Worm (Caenorhabditis elegans) whole organism, L4/young adult: ENCODE data around the gene oac-50.

Source experiments
- W03F9.2 ChIP-seq: fragments of 150-350 bp; optimal IDR thresholded peaks from 2 replicates; lab custom pipeline; 2014; ENCODE audit warnings: missing biosample characterization, missing genetic modification characterization
- dao-5 ChIP-seq: sonication (generic microtip); optimal IDR thresholded peaks from 2 replicates; lab custom pipeline; 2016; ENCODE audit warnings: missing genotype, missing genetic modification characterization, moderate library complexity, missing compliant biosample characterization
- him-1 ChIP-seq: sonication (generic microtip); optimal IDR thresholded peaks from 2 replicates; lab custom pipeline; 2016; ENCODE audit warnings: missing genotype, missing genetic modification reagents, missing genetic modification characterization, missing compliant biosample characterization

DNA sequence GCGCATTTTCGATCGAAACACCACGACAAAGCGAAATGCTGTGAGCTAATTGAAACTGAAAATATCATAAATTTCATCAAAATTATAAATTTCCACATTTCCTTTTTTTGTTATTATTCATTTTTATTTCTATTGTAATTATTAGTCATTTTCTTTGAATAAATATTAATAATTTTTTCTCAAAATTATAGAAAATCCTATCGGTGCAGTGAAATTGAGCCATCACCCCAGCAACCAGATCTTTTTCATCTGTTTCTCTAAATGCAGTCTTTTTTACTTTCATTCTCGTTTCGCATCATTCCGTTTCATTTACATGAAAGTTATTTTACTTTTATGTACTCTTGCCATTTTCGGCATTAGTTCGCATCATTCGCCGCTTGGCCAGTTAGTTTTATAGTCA, 48.7 kb upstream of the oac-50 start, which contains the start of gene F21C10.13:
- TF ChIP-seq dao-5 (tag; lab: Kevin White, UChicago) (no peak), him-1 (tag; lab: Kevin White, UChicago) (no peak), W03F9.2 (tag; lab: Kevin White, UChicago) (no peak)
